Fruit fly (Drosophila melanogaster) whole organism, embryonic: ENCODE results near the gene CG17010.

Experiments
- CG12155 ChIP-seq: fragments of 200-800 bp; sonication (Bioruptor generic); optimal IDR thresholded peaks from 3 replicates; lab custom pipeline; 2016; ENCODE audit warnings: missing biosample characterization, missing genetic modification characterization
- CG8478 ChIP-seq: fragments of >200 bp; optimal IDR thresholded peaks from 2 replicates; lab custom pipeline; 2018
- Trl ChIP-seq, 3 experiments: fragments of >200 bp in 2 of 3; fragments of 200-800 bp in 1 of 3; sonication (Bioruptor generic) in 1 of 3; optimal IDR thresholded peaks; 2 replicates in 1 of 3; 3 replicates in 2 of 3; lab custom pipeline; 2016 to 2017; ENCODE audit warnings: missing biosample characterization in 1 of 3, missing genetic modification characterization in 1 of 3
- lola ChIP-seq, 3 experiments: fragments of >200 bp in 2 of 3; fragments of 200-800 bp in 1 of 3; sonication (Bioruptor generic) in 1 of 3; optimal IDR thresholded peaks; 2 replicates each; lab custom pipeline; 2017 to 2019; ENCODE audit warnings: missing biosample characterization in 3 of 3, missing genetic modification characterization in 3 of 3, mild to moderate bottlenecking in 1 of 3, moderate library complexity in 1 of 3

DNA sequence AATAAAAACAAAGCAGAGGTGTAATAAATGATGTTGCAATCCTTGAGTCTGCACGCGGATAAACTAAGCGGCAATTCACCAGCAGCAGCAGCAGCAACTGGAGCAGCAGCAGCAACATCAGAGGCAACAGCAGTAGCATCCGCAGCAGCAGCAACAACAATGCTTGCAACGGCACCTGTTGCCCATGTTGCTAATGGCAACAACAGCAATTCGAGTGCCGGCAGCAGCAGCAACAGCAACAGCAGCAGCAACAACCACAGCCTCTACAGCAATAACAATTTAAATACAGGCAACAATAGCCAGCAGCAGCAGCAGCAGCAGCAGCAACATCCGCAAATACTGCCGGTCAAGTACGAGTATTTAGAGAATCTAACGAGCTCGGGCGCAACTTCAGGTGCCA, 4.3 kb upstream of the CG17010 start:
- TF ChIP-seq Trl (optimal IDR thresholded peaks at IDR 0.05; lab: Kevin White, UChicago) = no peak
- TF ChIP-seq Trl (GFP tag; optimal IDR thresholded peaks at IDR 0.05; lab: Kevin White, UChicago) = no peak
- TF ChIP-seq CG8478 (lab: Kevin White, UChicago) = no peak
- no peak for TF ChIP-seq lola (GFP tag; optimal IDR thresholded peaks at IDR 0.05; lab: Kevin White, UChicago)
- TF ChIP-seq CG12155 = no peak
